Fruit fly (Drosophila melanogaster) whole organism, adult: ENCODE results near the gene Madm.

ENCODE experiments used
- CG12768 ChIP-seq: fragments of 200-800 bp; sonication (Bioruptor generic); optimal IDR thresholded peaks from 2 replicates; lab custom pipeline; 2017; ENCODE audit warnings: missing biosample characterization, missing genetic modification characterization, mild to moderate bottlenecking, moderate library complexity, missing genetic modification reagents
- CG14711 ChIP-seq: fragments of 200-800 bp; sonication (Bioruptor generic); optimal IDR thresholded peaks from 2 replicates; lab custom pipeline; 2018; ENCODE audit warnings: missing biosample characterization, mild to moderate bottlenecking, missing genetic modification characterization, moderate library complexity
- CG33017 ChIP-seq: fragments of 200-800 bp; sonication (Bioruptor generic); optimal IDR thresholded peaks from 2 replicates; lab custom pipeline; 2018; ENCODE audit warnings: missing biosample characterization, mild to moderate bottlenecking, missing genetic modification characterization, moderate library complexity
- CG5204 ChIP-seq: fragments of 200-800 bp; sonication (Bioruptor generic); optimal IDR thresholded peaks from 2 replicates; lab custom pipeline; 2016; ENCODE audit warnings: missing biosample characterization, missing genetic modification characterization
- Crg-1 ChIP-seq: fragments of 200-800 bp; sonication (Bioruptor generic); optimal IDR thresholded peaks from 2 replicates; lab custom pipeline; 2016; ENCODE audit warnings: missing biosample characterization, missing genetic modification characterization
- Hr96 ChIP-seq: fragments of 200-800 bp; sonication (Bioruptor generic); optimal IDR thresholded peaks from 2 replicates; lab custom pipeline; 2016; ENCODE audit warnings: missing biosample characterization, missing genetic modification characterization
- cnc ChIP-seq, 2 experiments: fragments of >200 bp; optimal IDR thresholded peaks; 2 replicates each; lab custom pipeline; 2017
- kay ChIP-seq: fragments of 200-800 bp; sonication (Bioruptor generic); peaks from one replicate; lab custom pipeline; 2016; ENCODE audit warnings: missing biosample characterization, missing genetic modification characterization, borderline replicate concordance
- ovo ChIP-seq: fragments of 200-800 bp; sonication (Bioruptor generic); optimal IDR thresholded peaks from 2 replicates; lab custom pipeline; 2016; ENCODE audit warnings: missing biosample characterization, missing genetic modification characterization
- tj ChIP-seq: fragments of 200-800 bp; sonication (Bioruptor generic); optimal IDR thresholded peaks from 3 replicates; lab custom pipeline; 2017; ENCODE audit warnings: missing biosample characterization, mild to moderate bottlenecking, missing genetic modification characterization, moderate library complexity

dm6 chr3R:5746646-5747045, 4.3 kb downstream of the Madm start:
- TF ChIP-seq Crg-1 (GFP tag; lab: Kevin White, UChicago) (no peak), CG5204 (no peak), CG14711 (tag; lab: Kevin White, UChicago) (no peak), kay (no peak), CG33017 (tag; lab: Kevin White, UChicago) (no peak), Hr96 (GFP tag; lab: Kevin White, UChicago) (no peak), ovo (GFP tag; lab: Kevin White, UChicago) (no peak), CG12768 (GFP tag; lab: Kevin White, UChicago) (no peak), cnc (optimal IDR thresholded peaks at IDR 0.05; lab: Kevin White, UChicago) (no peak), tj (no peak)
